Worm (Caenorhabditis elegans): Measurements from ENCODE around the gene hrde-1.

The hrde-1 gene

DNA sequence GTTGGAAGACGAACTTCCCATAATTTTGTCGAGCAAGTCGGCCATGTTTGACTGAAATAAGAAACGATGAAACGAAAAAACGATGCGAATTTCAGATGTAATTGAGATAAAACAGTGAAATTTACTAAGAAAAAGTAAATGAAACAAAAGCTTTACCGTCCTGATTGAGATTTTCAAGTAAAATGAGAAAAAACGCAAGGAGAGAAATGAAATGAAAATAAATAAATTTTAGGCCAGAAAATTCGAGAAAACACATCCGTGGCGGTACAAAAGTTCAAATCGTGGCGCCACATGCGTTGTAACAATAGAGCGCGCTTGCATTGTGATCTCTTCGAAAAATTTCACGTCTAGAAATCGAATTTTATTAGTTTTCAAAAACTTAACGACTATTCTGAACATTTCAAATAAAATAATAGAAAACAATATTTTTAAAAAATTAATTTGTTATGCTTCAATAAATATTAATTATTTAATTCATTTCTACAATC, at the start of gene hrde-1, which contains the start of gene C16C10.13:
hrde-1 (minus strand) TSS at position 51 of the 488 bp plus-strand sequence.
C16C10.13 (plus strand) TSS at position 332 of the 488 bp plus-strand sequence.
- TF ChIP-seq F39B2.1 (GFP tag; IDR thresholded peaks at IDR 0.05): no peak
- no peak for TF ChIP-seq ama-1 (optimal IDR thresholded peaks at IDR 0.05)
- TF ChIP-seq ama-1 (GFP tag; optimal IDR thresholded peaks at IDR 0.05): no peak
- TF ChIP-seq sea-2 (GFP tag; IDR thresholded peaks at IDR 0.05): no peak
- no peak for TF ChIP-seq snpc-4 (GFP tag; optimal IDR thresholded peaks at IDR 0.05)
- TF ChIP-seq snpc-4 (tag; optimal IDR thresholded peaks at IDR 0.05): peak in 1 of 4 experiments; percentile 56
- peak; percentile 80 for TF ChIP-seq rcor-1 (GFP tag; IDR thresholded peaks at IDR 0.05)
- no peak for TF ChIP-seq let-607 (tag; optimal IDR thresholded peaks at IDR 0.05)
- peak; percentile 79 for TF ChIP-seq tlf-1 (GFP tag; optimal IDR thresholded peaks at IDR 0.05)
- peak; percentile 70 for TF ChIP-seq athp-1 (tag; optimal IDR thresholded peaks at IDR 0.05)
- TF ChIP-seq madf-3 (GFP tag; IDR thresholded peaks at IDR 0.05): peak; percentile 87
- no peak for TF ChIP-seq ets-4 (GFP tag; optimal IDR thresholded peaks at IDR 0.05)
- no peak for TF ChIP-seq F22D6.2 (tag; optimal IDR thresholded peaks at IDR 0.05)
- peak; percentile 21 for TF ChIP-seq lsy-27 (tag; optimal IDR thresholded peaks at IDR 0.05; ENCODE audit: borderline replicate concordance, insufficient read depth)
- no peak for TF ChIP-seq egrh-3 (GFP tag; IDR thresholded peaks at IDR 0.05)
- no peak for TF ChIP-seq chd-7 (tag; optimal IDR thresholded peaks at IDR 0.05)
- TF ChIP-seq tbp1 (GFP tag; optimal IDR thresholded peaks at IDR 0.05): peak; percentile 49
- TF ChIP-seq bed-1 (GFP tag; IDR thresholded peaks at IDR 0.05): no peak
- peak; percentile 93 for TF ChIP-seq unc-130 (GFP tag; optimal IDR thresholded peaks at IDR 0.05)
- peak; percentile 43 for TF ChIP-seq snpc-1.1 (tag; optimal IDR thresholded peaks at IDR 0.05; ENCODE audit: insufficient read depth)
- no peak for TF ChIP-seq lin-26 (GFP tag; IDR thresholded peaks at IDR 0.05)
- TF ChIP-seq mcd-1 (GFP tag; IDR thresholded peaks at IDR 0.05): peak; percentile 89
- TF ChIP-seq ekl-4 (GFP tag; IDR thresholded peaks at IDR 0.05): peak; percentile 65; the same call in 1 of the 2 replicates
- TF ChIP-seq hrde-1 (tag; optimal IDR thresholded peaks at IDR 0.05; ENCODE audit: borderline replicate concordance): peak; percentile 98
- TF ChIP-seq let-526 (GFP tag; IDR thresholded peaks at IDR 0.05): no peak
- no peak for TF ChIP-seq somi-1 (GFP tag; optimal IDR thresholded peaks at IDR 0.05)
- no peak for TF ChIP-seq hlh-12 (tag; optimal IDR thresholded peaks at IDR 0.05)
- TF ChIP-seq efl-1 (GFP tag; optimal IDR thresholded peaks at IDR 0.05): peak; percentile 97
- TF ChIP-seq snpc-3.4 (tag; optimal IDR thresholded peaks at IDR 0.05): peak; percentile 91
- TF ChIP-seq nhr-27 (tag; optimal IDR thresholded peaks at IDR 0.05): no peak
- no peak for TF ChIP-seq Y67H2A.10 (GFP tag; conservative IDR thresholded peaks at IDR 0.05)
- TF ChIP-seq ztf-6 (GFP tag; IDR thresholded peaks at IDR 0.05): no peak
- TF ChIP-seq dpl-1 (GFP tag; optimal IDR thresholded peaks at IDR 0.05): peak; percentile 80
- no peak for TF ChIP-seq nhr-90 (tag; optimal IDR thresholded peaks at IDR 0.05)
- peak; percentile 66; the same call in 1 of the 2 replicates for TF ChIP-seq C17E4.6 (GFP tag; IDR thresholded peaks at IDR 0.05)
- no peak for TF ChIP-seq ceh-79 (tag; optimal IDR thresholded peaks at IDR 0.05)
- TF ChIP-seq cebp-1 (GFP tag; IDR thresholded peaks at IDR 0.05): no peak
- TF ChIP-seq cebp-1 (tag; optimal IDR thresholded peaks at IDR 0.05): no peak
- TF ChIP-seq dox-1 (GFP tag; IDR thresholded peaks at IDR 0.05): peak; percentile 78
- TF ChIP-seq K11D2.4 (GFP tag; IDR thresholded peaks at IDR 0.05): no peak
- peak; percentile 14 for TF ChIP-seq F23B12.7 (tag; optimal IDR thresholded peaks at IDR 0.05; ENCODE audit: insufficient read depth)
- TF ChIP-seq hmg-1.2 (GFP tag; IDR thresholded peaks at IDR 0.05): peak; percentile 23; the same call in 1 of the 2 replicates
- no peak for TF ChIP-seq aptf-2 (GFP tag; conservative IDR thresholded peaks at IDR 0.05)
- no peak for TF ChIP-seq nfyb-1 (GFP tag; IDR thresholded peaks at IDR 0.05)
- TF ChIP-seq D2030.7 (GFP tag; IDR thresholded peaks at IDR 0.05): peak; percentile 91
- TF ChIP-seq ztf-22 (GFP tag; optimal IDR thresholded peaks at IDR 0.05): no peak
- no peak for TF ChIP-seq ztf-26 (tag; optimal IDR thresholded peaks at IDR 0.05)
- TF ChIP-seq rec-8 (tag; optimal IDR thresholded peaks at IDR 0.05): no peak
